Worm (Caenorhabditis elegans) whole organism, late embryonic: ENCODE results near the gene ceh-43.

Source experiments
- T23F11.4 ChIP-seq: fragments of 200-800 bp; sonication (Bioruptor generic); optimal IDR thresholded peaks from 2 replicates; lab custom pipeline; 2018; ENCODE audit warnings: mild to moderate bottlenecking, missing genetic modification characterization, missing compliant biosample characterization
- lim-6 ChIP-seq: sonication (generic microtip); optimal IDR thresholded peaks from 2 replicates; lab custom pipeline; 2016; ENCODE audit warnings: missing genetic modification characterization, missing compliant biosample characterization
- pha-4 ChIP-seq: fragments of 150-350 bp; optimal IDR thresholded peaks from 2 replicates; lab custom pipeline; 2018; ENCODE audit warnings: missing biosample characterization, missing genetic modification reagents, missing genetic modification characterization
- ref-2 ChIP-seq: sonication (generic microtip); optimal IDR thresholded peaks from 2 replicates; lab custom pipeline; 2016; ENCODE audit warnings: missing genetic modification characterization, missing compliant biosample characterization

DNA sequence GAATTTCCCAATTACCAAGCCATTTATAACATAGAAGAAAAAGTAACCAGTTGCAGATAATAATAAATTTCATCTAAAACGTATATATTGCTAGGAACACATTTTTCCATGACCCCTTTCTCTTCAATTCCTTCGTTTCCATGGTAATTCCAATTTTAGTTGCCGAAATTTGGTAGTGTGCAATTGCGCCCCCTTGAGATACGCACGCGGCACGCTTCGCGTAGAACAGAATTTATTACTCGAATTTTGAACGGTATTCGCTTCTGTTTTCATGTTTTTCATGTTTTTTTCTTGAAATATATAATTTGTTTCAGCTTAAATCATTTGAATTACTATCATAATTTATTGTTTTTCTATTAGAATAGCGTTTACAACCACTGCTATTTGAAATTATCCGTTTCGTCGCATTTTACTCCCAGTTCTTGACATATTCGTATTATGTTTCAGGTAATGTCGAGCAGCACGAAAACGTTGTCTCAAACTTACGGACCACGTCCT, 45.4 kb downstream of the ceh-43 start, which contains the start of the genes R07E5.17 and snfc-5:
- TF ChIP-seq lim-6 (tag; lab: Kevin White, UChicago) (no peak), T23F11.4 (GFP tag; lab: Kevin White, UChicago) (no peak), ref-2 (tag; lab: Kevin White, UChicago) (no peak), pha-4 (no peak)
